Fruit fly (Drosophila melanogaster): ENCODE measurements around the gene CG46399.

CG46399 gene

DNA sequence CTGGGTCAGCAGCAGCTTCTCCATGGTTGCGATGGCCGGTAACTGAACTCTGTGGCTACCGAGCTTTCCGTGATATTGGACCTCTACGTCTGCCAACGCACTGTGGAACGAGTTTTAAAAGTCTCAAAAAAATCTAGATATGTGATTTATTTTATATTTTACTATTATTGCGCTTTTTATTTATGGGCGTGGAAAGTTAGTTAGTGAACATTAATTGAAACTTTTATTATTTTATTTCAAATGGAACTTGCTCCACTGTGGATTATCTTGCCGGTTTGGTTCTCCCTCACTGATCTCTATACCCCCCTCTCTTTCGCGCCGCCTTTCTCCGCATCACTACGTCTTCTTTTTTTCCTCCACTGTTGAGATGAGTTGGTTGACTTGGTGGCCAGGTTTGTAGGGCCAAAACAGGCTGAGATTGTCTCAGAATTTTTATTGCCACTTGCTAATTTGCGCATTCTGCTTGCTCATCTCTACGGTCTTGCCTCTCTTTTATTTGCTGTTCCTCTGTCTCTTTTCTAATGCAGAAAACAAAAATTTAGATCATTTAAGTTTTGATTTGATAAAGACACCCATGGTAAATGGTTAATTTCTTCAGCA is 10.2 kb upstream of the CG46399 start, which contains the start of gene CG9522 (continued):
- TF ChIP-seq ssp (GFP tag; IDR thresholded peaks at IDR 0.05) (peak; percentile 59), gro (GFP tag; optimal IDR thresholded peaks at IDR 0.05) (no peak), CG15514 (GFP tag; optimal IDR thresholded peaks at IDR 0.05) (peak; percentile 45), ftz-f1 (GFP tag; optimal IDR thresholded peaks at IDR 0.05) (no peak), her (GFP tag; optimal IDR thresholded peaks at IDR 0.05) (no peak), Dfd (GFP tag; optimal IDR thresholded peaks at IDR 0.05) (no peak), Ssrp (tag; optimal IDR thresholded peaks at IDR 0.05) (peak; percentile 69), sens (GFP tag) (peak; percentile 92), CG2875 (GFP tag; optimal IDR thresholded peaks at IDR 0.05) (peak; percentile 61), CG4282 (GFP tag; optimal IDR thresholded peaks at IDR 0.05) (no peak), crp (GFP tag; optimal IDR thresholded peaks at IDR 0.05) (no peak), CG14710 (tag; optimal IDR thresholded peaks at IDR 0.05) (peak; percentile 67), vvl (GFP tag; IDR thresholded peaks at IDR 0.05) (peak; percentile 90), CG1024 (GFP tag; IDR thresholded peaks at IDR 0.05) (peak; percentile 69), Chrac-16 (GFP tag; optimal IDR thresholded peaks at IDR 0.05) (peak; percentile 63), bbx (GFP tag; IDR thresholded peaks at IDR 0.05; ENCODE audit: partially characterized antibody) (no peak), Awh (GFP tag; IDR thresholded peaks at IDR 0.05) (peak; percentile 87), CG9876 (GFP tag; optimal IDR thresholded peaks at IDR 0.05) (no peak), CG9609 (GFP tag; optimal IDR thresholded peaks at IDR 0.05) (no peak), H15 (GFP tag; IDR thresholded peaks at IDR 0.05) (peak; percentile 59; the same call in 1 of the 3 replicates), tx (GFP tag; optimal IDR thresholded peaks at IDR 0.05) (peak; percentile 4), Lpt (GFP tag; optimal IDR thresholded peaks at IDR 0.05) (no peak), CG1792 (GFP tag; optimal IDR thresholded peaks at IDR 0.05) (no peak), CG17186 (GFP tag; optimal IDR thresholded peaks at IDR 0.05) (no peak), Stat92E (GFP tag; optimal IDR thresholded peaks at IDR 0.05) (peak in 1 of 3 experiments; percentile 39), amos (GFP tag; IDR thresholded peaks at IDR 0.05; ENCODE audit: partially characterized antibody) (no peak), CG30020 (tag; optimal IDR thresholded peaks at IDR 0.05) (no peak), CG10274 (GFP tag; optimal IDR thresholded peaks at IDR 0.05) (no peak), HLH3B (GFP tag; IDR thresholded peaks at IDR 0.05) (peak; percentile 80), crol (GFP tag; IDR thresholded peaks at IDR 0.05) (peak; percentile 40; the same call in 1 of the 2 replicates), slbo (GFP tag; IDR thresholded peaks at IDR 0.05) (peak; percentile 76), Sox102F (GFP tag; optimal IDR thresholded peaks at IDR 0.05) (peak; percentile 75), maf-S (GFP tag; optimal IDR thresholded peaks at IDR 0.05) (peak; percentile 37), lab (GFP tag; optimal IDR thresholded peaks at IDR 0.05) (peak; percentile 83), CG11093 (GFP tag; IDR thresholded peaks at IDR 0.05) (peak; percentile 72), CG13296 (GFP tag; optimal IDR thresholded peaks at IDR 0.05) (peak; percentile 63), CG17829 (tag; optimal IDR thresholded peaks at IDR 0.05) (peak; percentile 52), CG33557 (GFP tag; optimal IDR thresholded peaks at IDR 0.05) (peak; percentile 56), peb (GFP tag; IDR thresholded peaks at IDR 0.05) (peak; percentile 68), eyg (GFP tag; optimal IDR thresholded peaks at IDR 0.05) (no peak), cad (GFP tag; optimal IDR thresholded peaks at IDR 0.05) (no peak), zf30C (GFP tag; optimal IDR thresholded peaks at IDR 0.05) (no peak), CG7745 (tag; optimal IDR thresholded peaks at IDR 0.05) (no peak), CG13123 (GFP tag; optimal IDR thresholded peaks at IDR 0.05) (peak; percentile 3), Hey (tag; optimal IDR thresholded peaks at IDR 0.05) (no peak), CG2889 (GFP tag; IDR thresholded peaks at IDR 0.05) (peak; percentile 68; the same call in 2 of the 3 replicates), disco-r (GFP tag; optimal IDR thresholded peaks at IDR 0.05) (no peak), gfzf (GFP tag; optimal IDR thresholded peaks at IDR 0.05) (no peak), CG3065 (GFP tag; optimal IDR thresholded peaks at IDR 0.05) (no peak), Eip74EF (GFP tag; optimal IDR thresholded peaks at IDR 0.05) (peak in 1 of 2 experiments; percentile 55)
